Worm (Caenorhabditis elegans) whole organism, late embryonic: ENCODE measurements around the gene T19B10.2.

Experiments used
- C38D4.7 ChIP-seq: fragments of 200-800 bp; sonication (Bioruptor generic); optimal IDR thresholded peaks from 2 replicates; lab custom pipeline; 2018; ENCODE audit warnings: mild to moderate bottlenecking, missing genetic modification characterization, moderate library complexity, missing compliant biosample characterization
- T23F11.4 ChIP-seq: fragments of 200-800 bp; sonication (Bioruptor generic); optimal IDR thresholded peaks from 2 replicates; lab custom pipeline; 2018; ENCODE audit warnings: mild to moderate bottlenecking, missing genetic modification characterization, missing compliant biosample characterization
- ahr-1 ChIP-seq: sonication (generic microtip); optimal IDR thresholded peaks from 2 replicates; lab custom pipeline; 2016; ENCODE audit warnings: missing genetic modification characterization, missing compliant biosample characterization
- ceh-18 ChIP-seq: sonication (generic microtip); optimal IDR thresholded peaks from 2 replicates; lab custom pipeline; 2016; ENCODE audit warnings: missing genetic modification characterization, missing compliant biosample characterization
- ceh-34 ChIP-seq: sonication (generic microtip); optimal IDR thresholded peaks from 2 replicates; lab custom pipeline; 2016; ENCODE audit warnings: mild to moderate bottlenecking, missing genetic modification characterization, missing compliant biosample characterization
- ceh-45 ChIP-seq: fragments of 200-800 bp; sonication (Bioruptor generic); IDR thresholded peaks from 2 replicates; pipeline ENCODE4 v1.3.6; 2022; ENCODE audit warnings: missing genetic modification reagents, missing genetic modification characterization, missing compliant biosample characterization
- ceh-48 ChIP-seq: sonication (generic microtip); optimal IDR thresholded peaks from 2 replicates; lab custom pipeline; 2016; ENCODE audit warnings: missing genetic modification characterization, inconsistent platforms, missing compliant biosample characterization
- ceh-6 ChIP-seq: fragments of 200-800 bp; sonication (Bioruptor generic); optimal IDR thresholded peaks from 2 replicates; lab custom pipeline; 2018; ENCODE audit warnings: mild to moderate bottlenecking, missing genetic modification characterization, missing compliant biosample characterization
- che-1 ChIP-seq: sonication (generic microtip); optimal IDR thresholded peaks from 2 replicates; lab custom pipeline; 2016; ENCODE audit warnings: mild to moderate bottlenecking, missing genetic modification characterization, missing compliant biosample characterization
- dmd-4 ChIP-seq: sonication (generic microtip); optimal IDR thresholded peaks from 2 replicates; lab custom pipeline; 2016; ENCODE audit warnings: borderline replicate concordance, missing genetic modification characterization, missing compliant biosample characterization
- dve-1 ChIP-seq: sonication (generic microtip); optimal IDR thresholded peaks from 2 replicates; lab custom pipeline; 2017; ENCODE audit warnings: antibody characterized with exemption, mild to moderate bottlenecking, missing genetic modification characterization, missing compliant biosample characterization
- elt-4 ChIP-seq: sonication (generic microtip); optimal IDR thresholded peaks from 2 replicates; lab custom pipeline; 2016; ENCODE audit warnings: missing genetic modification characterization, missing compliant biosample characterization
- ets-4 ChIP-seq: sonication (generic microtip); optimal IDR thresholded peaks from 2 replicates; lab custom pipeline; 2016; ENCODE audit warnings: missing genetic modification characterization, missing compliant biosample characterization
- fax-1 ChIP-seq: sonication (generic microtip); optimal IDR thresholded peaks from 2 replicates; lab custom pipeline; 2016; ENCODE audit warnings: missing genotype, missing genetic modification characterization, missing compliant biosample characterization
- fkh-6 ChIP-seq: sonication (generic microtip); optimal IDR thresholded peaks from 2 replicates; lab custom pipeline; 2016; ENCODE audit warnings: missing genetic modification characterization, missing compliant biosample characterization
- hlh-15 ChIP-seq: sonication (generic microtip); optimal IDR thresholded peaks from 2 replicates; lab custom pipeline; 2016; ENCODE audit warnings: missing genetic modification characterization, missing compliant biosample characterization
- hlh-6 ChIP-seq: sonication (generic microtip); optimal IDR thresholded peaks from 2 replicates; lab custom pipeline; 2016; ENCODE audit warnings: missing genotype, missing genetic modification characterization, missing compliant biosample characterization
- lim-6 ChIP-seq: sonication (generic microtip); optimal IDR thresholded peaks from 2 replicates; lab custom pipeline; 2016; ENCODE audit warnings: missing genetic modification characterization, missing compliant biosample characterization
- lin-11 ChIP-seq: fragments of 200-800 bp; sonication (Bioruptor generic); optimal IDR thresholded peaks from 2 replicates; lab custom pipeline; 2018; ENCODE audit warnings: mild to moderate bottlenecking, missing genetic modification characterization, missing compliant biosample characterization
- mec-3 ChIP-seq: sonication (generic microtip); optimal IDR thresholded peaks from 2 replicates; lab custom pipeline; 2016; ENCODE audit warnings: borderline replicate concordance, missing genetic modification characterization, missing compliant biosample characterization
- nhr-11 ChIP-seq: fragments of 150-350 bp; optimal IDR thresholded peaks from 2 replicates; lab custom pipeline; 2014; ENCODE audit warnings: missing biosample characterization, missing genetic modification characterization
- nhr-232 ChIP-seq: sonication (generic microtip); optimal IDR thresholded peaks from 2 replicates; lab custom pipeline; 2016; ENCODE audit warnings: missing genetic modification characterization, missing compliant biosample characterization
- pat-9 ChIP-seq: fragments of 200-800 bp; sonication (Bioruptor generic); optimal IDR thresholded peaks from 2 replicates; lab custom pipeline; 2018; ENCODE audit warnings: mild to moderate bottlenecking, missing genetic modification characterization, moderate library complexity, missing compliant biosample characterization
- pha-2 ChIP-seq: sonication (generic microtip); optimal IDR thresholded peaks from 2 replicates; lab custom pipeline; 2017; ENCODE audit warnings: mild to moderate bottlenecking, missing genetic modification characterization, missing compliant biosample characterization
- pqm-1 ChIP-seq: sonication (generic microtip); optimal IDR thresholded peaks from 2 replicates; lab custom pipeline; 2016; ENCODE audit warnings: missing genetic modification characterization, missing compliant biosample characterization
- ref-2 ChIP-seq: sonication (generic microtip); optimal IDR thresholded peaks from 2 replicates; lab custom pipeline; 2016; ENCODE audit warnings: missing genetic modification characterization, missing compliant biosample characterization
- rnt-1 ChIP-seq: sonication (generic microtip); optimal IDR thresholded peaks from 2 replicates; lab custom pipeline; 2016; ENCODE audit warnings: missing genetic modification characterization, missing compliant biosample characterization
- sox-2 ChIP-seq: fragments of 200-800 bp; sonication (Bioruptor generic); IDR thresholded peaks from 2 replicates; pipeline ENCODE4 v1.3.6; 2022; ENCODE audit warnings: missing genetic modification reagents, missing genetic modification characterization, missing compliant biosample characterization
- tbx-2 ChIP-seq: sonication (generic microtip); optimal IDR thresholded peaks from 2 replicates; lab custom pipeline; 2016; ENCODE audit warnings: missing genetic modification characterization, missing compliant biosample characterization
- ttx-3 ChIP-seq: sonication (generic microtip); optimal IDR thresholded peaks from 2 replicates; lab custom pipeline; 2016; ENCODE audit warnings: missing genetic modification reagents, missing genetic modification characterization, missing compliant biosample characterization
- unc-3 ChIP-seq, 2 experiments: fragments of 200-800 bp in 1 of 2; sonication (Bioruptor generic) in 1 of 2; sonication (generic microtip) in 1 of 2; conservative IDR thresholded peaks in 1 of 2; optimal IDR thresholded peaks in 1 of 2; 2 replicates each; pipeline versions ENCODE4 v1.3.6 to Lab custom; 2016 to 2022; ENCODE audit warnings: missing compliant biosample characterization in 2 of 2, missing genetic modification characterization in 2 of 2, missing genetic modification reagents in 1 of 2
- unc-42 ChIP-seq: sonication (generic microtip); optimal IDR thresholded peaks from 2 replicates; lab custom pipeline; 2016; ENCODE audit warnings: missing genotype, missing genetic modification characterization, missing compliant biosample characterization
- unc-86 ChIP-seq: sonication (generic microtip); optimal IDR thresholded peaks from 2 replicates; lab custom pipeline; 2016; ENCODE audit warnings: missing genetic modification characterization, missing compliant biosample characterization
- zip-5 ChIP-seq: sonication (generic microtip); optimal IDR thresholded peaks from 2 replicates; lab custom pipeline; 2016; ENCODE audit warnings: missing genetic modification characterization, missing compliant biosample characterization

T19B10.2 gene

DNA sequence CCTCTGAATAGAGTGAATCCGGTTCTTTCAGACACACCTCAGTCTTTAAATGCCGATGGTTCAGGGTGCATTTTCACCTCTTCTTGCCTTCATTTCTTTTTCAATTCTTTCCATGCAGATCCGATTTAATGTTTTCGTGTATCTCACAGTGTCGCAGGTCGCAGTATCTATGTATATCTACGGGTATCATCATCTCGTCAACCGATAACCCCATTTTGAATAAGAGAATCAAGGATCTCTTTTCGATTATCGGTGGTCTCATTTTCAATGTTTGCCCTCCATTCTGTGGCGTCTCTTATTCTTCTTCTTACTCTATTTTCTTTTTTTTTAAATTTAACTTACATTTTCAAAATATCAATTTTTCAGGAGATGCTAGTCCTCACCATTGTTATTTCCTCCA lies at the start of gene T19B10.2:
T19B10.2 (plus strand) TSS at position 367 of the 400 bp plus-strand sequence.
- TF ChIP-seq lim-6 (tag; lab: Kevin White, UChicago) (no peak), unc-3 (GFP tag; conservative IDR thresholded peaks at IDR 0.05; lab: Robert Waterston, UW) (no peak), unc-3 (tag; optimal IDR thresholded peaks at IDR 0.05; lab: Kevin White, UChicago) (no peak), elt-4 (tag; lab: Kevin White, UChicago) (no peak), nhr-232 (no peak), zip-5 (tag; lab: Kevin White, UChicago) (no peak), ceh-45 (no peak), unc-86 (tag; lab: Kevin White, UChicago) (no peak), ceh-18 (tag; lab: Kevin White, UChicago) (no peak), ets-4 (tag; lab: Kevin White, UChicago) (no peak), ceh-34 (no peak), sox-2 (GFP tag; lab: Robert Waterston, UW) (no peak), hlh-6 (tag; lab: Kevin White, UChicago) (no peak)

DNA sequence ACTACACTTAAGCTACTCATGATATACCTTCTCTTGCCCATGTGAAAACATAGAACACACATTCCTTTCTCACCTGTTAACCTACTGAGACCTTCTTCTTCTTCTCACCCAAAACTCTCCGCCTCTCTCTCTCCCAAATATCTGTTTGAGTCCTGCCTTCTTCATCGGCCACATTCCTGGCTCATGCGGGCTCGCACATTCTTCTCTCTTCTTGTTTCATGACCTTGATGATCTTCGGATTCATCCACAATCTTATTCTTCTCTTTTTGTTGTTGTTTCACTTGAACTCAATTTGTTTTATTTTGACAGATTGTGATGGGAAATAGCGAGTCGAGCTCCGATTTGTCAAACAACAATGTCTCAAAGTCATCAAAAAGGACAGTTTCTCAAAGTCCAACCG lies 49.2 kb upstream of the T19B10.2 start, which contains the start of gene T19C4.5:
T19C4.5 (plus strand) TSS at position 308 of the 400 bp plus-strand sequence.
- TF ChIP-seq unc-42 (tag; lab: Kevin White, UChicago) (no peak), nhr-11 (tag; lab: Kevin White, UChicago) (no peak), ahr-1 (tag; lab: Kevin White, UChicago) (no peak), pqm-1 (no peak)

DNA sequence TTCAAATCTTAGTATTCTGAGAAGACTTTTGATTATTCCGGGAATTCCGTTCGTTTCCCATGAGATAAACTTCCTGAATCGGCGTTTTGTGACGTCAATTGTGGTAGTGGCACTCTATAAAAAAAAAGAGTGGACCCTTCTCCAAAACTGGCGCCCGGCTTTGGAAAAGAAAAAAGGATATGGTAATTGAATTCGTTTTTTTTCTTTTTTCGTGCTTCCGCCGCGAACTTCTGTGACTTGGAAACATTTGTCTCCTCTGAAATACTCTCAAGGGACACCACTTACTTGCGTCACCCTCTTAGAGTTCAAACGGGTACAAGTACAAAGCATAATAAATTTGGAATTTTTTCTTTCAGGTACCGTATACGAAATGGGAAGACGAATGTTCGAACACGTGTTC lies 48.4 kb upstream of the T19B10.2 start:
- TF ChIP-seq nhr-11 (tag; lab: Kevin White, UChicago) (no peak), hlh-6 (tag; lab: Kevin White, UChicago) (no peak), mec-3 (tag; lab: Kevin White, UChicago) (no peak), ceh-45 (no peak), unc-42 (tag; lab: Kevin White, UChicago) (peak; percentile 31)

DNA sequence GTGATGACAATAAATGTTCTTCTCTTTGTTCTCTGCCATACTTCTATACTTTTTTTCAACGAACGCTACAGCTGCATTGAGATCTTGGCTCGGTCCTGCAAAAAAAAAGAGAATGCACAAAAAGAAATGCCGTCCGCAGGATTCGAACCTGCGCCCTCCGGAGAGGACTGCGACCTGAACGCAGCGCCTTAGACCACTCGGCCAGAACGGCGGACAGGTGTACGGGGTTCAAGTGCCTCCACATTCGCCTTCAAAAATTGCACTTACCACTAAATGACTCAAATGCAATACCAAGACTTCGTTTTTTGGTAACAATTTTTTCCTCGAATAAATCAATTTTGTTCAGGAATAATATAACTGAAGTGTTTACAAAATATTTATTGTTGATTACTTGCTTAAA lies 46.4 kb upstream of the T19B10.2 start:
- TF ChIP-seq ttx-3 (tag; lab: Kevin White, UChicago) (no peak), lin-11 (tag; lab: Kevin White, UChicago) (no peak), rnt-1 (tag; lab: Kevin White, UChicago) (no peak), fax-1 (tag; lab: Kevin White, UChicago) (no peak), che-1 (tag; lab: Kevin White, UChicago) (no peak), fkh-6 (tag; lab: Kevin White, UChicago) (no peak), pat-9 (no peak), ceh-18 (tag; lab: Kevin White, UChicago) (no peak), ref-2 (tag; lab: Kevin White, UChicago) (no peak), dmd-4 (tag; lab: Kevin White, UChicago) (no peak), T23F11.4 (GFP tag; lab: Kevin White, UChicago) (no peak), hlh-15 (tag; lab: Kevin White, UChicago) (no peak), pha-2 (tag; lab: Kevin White, UChicago) (no peak), unc-86 (tag; lab: Kevin White, UChicago) (no peak), dve-1 (tag; lab: Kevin White, UChicago) (no peak), tbx-2 (no peak), ceh-6 (GFP tag; lab: Kevin White, UChicago) (no peak), ceh-48 (tag; lab: Kevin White, UChicago) (no peak), C38D4.7 (GFP tag; lab: Kevin White, UChicago) (no peak)
